Fruit fly (Drosophila melanogaster) whole organism, wandering third instar larva: ENCODE results near the gene CG34384.

ENCODE experiments used
- CG32264 ChIP-seq: fragments of 200-800 bp; sonication (Bioruptor generic); optimal IDR thresholded peaks from 2 replicates; lab custom pipeline; 2016; ENCODE audit warnings: missing biosample characterization, missing genetic modification characterization
- Hnf4 ChIP-seq: fragments of 200-800 bp; sonication (Bioruptor generic); optimal IDR thresholded peaks from 2 replicates; lab custom pipeline; 2016; ENCODE audit warnings: missing biosample characterization, mild to moderate bottlenecking, missing genetic modification characterization
- Myc ChIP-seq: fragments of >200 bp; optimal IDR thresholded peaks from 2 replicates; lab custom pipeline; 2017
- lola ChIP-seq: fragments of >200 bp; optimal IDR thresholded peaks from 2 replicates; lab custom pipeline; 2017; ENCODE audit warnings: missing biosample characterization, missing genetic modification characterization
- psq ChIP-seq: fragments of 200-800 bp; sonication (Bioruptor generic); optimal IDR thresholded peaks from 3 replicates; lab custom pipeline; 2017; ENCODE audit warnings: missing biosample characterization, mild to moderate bottlenecking, missing genetic modification characterization, moderate library complexity

- no peak for TF ChIP-seq CG32264
- no peak for TF ChIP-seq psq (GFP tag; lab: Kevin White, UChicago)
- no peak for TF ChIP-seq Myc (lab: Kevin White, UChicago)
- TF ChIP-seq Hnf4 (GFP tag; lab: Kevin White, UChicago), result no peak
- TF ChIP-seq lola (GFP tag; lab: Kevin White, UChicago), result no peak
Observed at dm6 chr3R:7891031-7891430, 76.9 kb downstream of the CG34384 start, which contains the start of gene wtrw.
